Worm (Caenorhabditis elegans) whole organism, L1 larva: ENCODE measurements around the gene lec-3.

Experiments used
- C16A3.4 ChIP-seq: fragments of 150-350 bp; optimal IDR thresholded peaks from 2 replicates; lab custom pipeline; 2014; ENCODE audit warnings: missing biosample characterization, missing genetic modification characterization
- Y116A8C.19 ChIP-seq: sonication (generic microtip); optimal IDR thresholded peaks from 2 replicates; lab custom pipeline; 2016; ENCODE audit warnings: missing compliant biosample characterization, missing genetic modification characterization, borderline replicate concordance
- aha-1 ChIP-seq: fragments of 150-350 bp; optimal IDR thresholded peaks from 2 replicates; lab custom pipeline; 2014; ENCODE audit warnings: missing biosample characterization, missing genetic modification characterization
- alr-1 ChIP-seq: fragments of 200-800 bp; sonication (Bioruptor generic); optimal IDR thresholded peaks from 2 replicates; lab custom pipeline; 2018; ENCODE audit warnings: borderline replicate concordance, mild to moderate bottlenecking, missing genetic modification characterization, missing compliant biosample characterization
- aly-2 ChIP-seq: fragments of 150-350 bp; optimal IDR thresholded peaks from 2 replicates; lab custom pipeline; 2014; ENCODE audit warnings: missing biosample characterization, missing genetic modification characterization
- blmp-1 ChIP-seq: fragments of 150-350 bp; optimal IDR thresholded peaks from 2 replicates; lab custom pipeline; 2014; ENCODE audit warnings: missing biosample characterization, missing genetic modification characterization
- ceh-82 ChIP-seq, 3 experiments: fragments of 150-350 bp in 1 of 3; sonication (generic microtip) in 2 of 3; optimal IDR thresholded peaks; 2 replicates each; lab custom pipeline; 2014 to 2017; ENCODE audit warnings: missing biosample characterization in 3 of 3, missing genetic modification characterization in 3 of 3
- ceh-90 ChIP-seq: sonication (generic microtip); optimal IDR thresholded peaks from 2 replicates; lab custom pipeline; 2016; ENCODE audit warnings: missing genetic modification characterization, missing compliant biosample characterization
- ces-1 ChIP-seq: fragments of 150-350 bp; optimal IDR thresholded peaks from 2 replicates; lab custom pipeline; 2014; ENCODE audit warnings: missing biosample characterization, missing genetic modification reagents, missing genetic modification characterization
- efl-1 ChIP-seq, 4 experiments: fragments of 150-350 bp; optimal IDR thresholded peaks in 3 of 4; peaks in 1 of 4; 1 replicate in 1 of 4; 2 replicates in 3 of 4; lab custom pipeline; 2014; ENCODE audit warnings: missing biosample characterization in 2 of 4, missing genetic modification characterization in 2 of 4, missing genetic modification reagents in 2 of 4
- egl-13 ChIP-seq: sonication (generic microtip); optimal IDR thresholded peaks from 2 replicates; lab custom pipeline; 2016; ENCODE audit warnings: missing genotype, missing genetic modification reagents, missing genetic modification characterization, missing compliant biosample characterization
- elt-2 ChIP-seq: sonication (generic microtip); optimal IDR thresholded peaks from 2 replicates; lab custom pipeline; 2016; ENCODE audit warnings: missing genetic modification characterization, mild to moderate bottlenecking, inconsistent platforms, missing compliant biosample characterization, missing genetic modification reagents
- elt-3 ChIP-seq, 6 experiments: fragments of 150-350 bp in 1 of 6; sonication (generic microtip); optimal IDR thresholded peaks; 2 replicates each; lab custom pipeline; 2017 to 2018; ENCODE audit warnings: missing biosample characterization in 6 of 6, missing genetic modification characterization in 6 of 6, inconsistent platforms in 1 of 6
- ets-5 ChIP-seq: fragments of 200-800 bp; sonication (Bioruptor generic); IDR thresholded peaks from 2 replicates; pipeline ENCODE4 v1.3.6; 2022; ENCODE audit warnings: missing genetic modification characterization, missing compliant biosample characterization
- fkh-4 ChIP-seq: sonication (generic microtip); optimal IDR thresholded peaks from 2 replicates; lab custom pipeline; 2016; ENCODE audit warnings: missing compliant biosample characterization, missing genetic modification characterization, borderline replicate concordance
- grh-1 ChIP-seq: fragments of 200-800 bp; sonication (Bioruptor generic); IDR thresholded peaks from 2 replicates; pipeline ENCODE4 v1.3.6; 2022; ENCODE audit warnings: missing genetic modification reagents, missing genetic modification characterization, missing compliant biosample characterization
- hlh-17 ChIP-seq: fragments of 200-800 bp; sonication (Bioruptor generic); optimal IDR thresholded peaks from 2 replicates; lab custom pipeline; 2018; ENCODE audit warnings: missing genetic modification characterization, mild to moderate bottlenecking, missing compliant biosample characterization, moderate library complexity, borderline replicate concordance
- hlh-4 ChIP-seq: sonication (generic microtip); optimal IDR thresholded peaks from 2 replicates; lab custom pipeline; 2016; ENCODE audit warnings: mild to moderate bottlenecking, missing genetic modification characterization, missing compliant biosample characterization
- irx-1 ChIP-seq: sonication (generic microtip); optimal IDR thresholded peaks from 2 replicates; lab custom pipeline; 2016; ENCODE audit warnings: missing genetic modification characterization, missing compliant biosample characterization
- lin-13 ChIP-seq: fragments of 150-350 bp; optimal IDR thresholded peaks from 2 replicates; lab custom pipeline; 2014; ENCODE audit warnings: missing biosample characterization, missing genetic modification reagents, missing genetic modification characterization
- lin-14 ChIP-seq: fragments of 200-800 bp; sonication (Bioruptor generic); optimal IDR thresholded peaks from 2 replicates; lab custom pipeline; 2018; ENCODE audit warnings: mild to moderate bottlenecking, missing genetic modification characterization, moderate library complexity, missing compliant biosample characterization
- lin-15B ChIP-seq: fragments of 150-350 bp; sonication (generic microtip); optimal IDR thresholded peaks from 3 replicates; lab custom pipeline; 2014; ENCODE audit warnings: missing biosample characterization, missing genetic modification characterization
- lir-3 ChIP-seq: sonication (generic microtip); optimal IDR thresholded peaks from 2 replicates; lab custom pipeline; 2016; ENCODE audit warnings: mild to moderate bottlenecking, missing genetic modification characterization, moderate library complexity, missing compliant biosample characterization; ENCODE audit not compliant: poor library complexity
- lsy-2 ChIP-seq, 2 experiments: fragments of 150-350 bp; optimal IDR thresholded peaks; 2 replicates each; lab custom pipeline; 2014; ENCODE audit warnings: missing biosample characterization in 2 of 2, missing genetic modification characterization in 2 of 2
- mdl-1 ChIP-seq, 2 experiments: fragments of 150-350 bp; optimal IDR thresholded peaks; 2 replicates each; lab custom pipeline; 2014 to 2017; ENCODE audit warnings: missing biosample characterization in 2 of 2, missing genetic modification characterization in 2 of 2, inconsistent platforms in 1 of 2
- nhr-12 ChIP-seq: sonication (generic microtip); optimal IDR thresholded peaks from 2 replicates; lab custom pipeline; 2017; ENCODE audit warnings: missing biosample characterization, missing genetic modification characterization
- nhr-20 ChIP-seq: sonication (generic microtip); optimal IDR thresholded peaks from 2 replicates; lab custom pipeline; 2016; ENCODE audit warnings: mild to moderate bottlenecking, missing genetic modification characterization, missing compliant biosample characterization
- nhr-237 ChIP-seq: fragments of 150-350 bp; optimal IDR thresholded peaks from 2 replicates; lab custom pipeline; 2014; ENCODE audit warnings: missing biosample characterization, missing genetic modification characterization
- nhr-28 ChIP-seq: fragments of 150-350 bp; optimal IDR thresholded peaks from 2 replicates; lab custom pipeline; 2014; ENCODE audit warnings: missing biosample characterization, missing genetic modification characterization
- nhr-47 ChIP-seq: sonication (generic microtip); optimal IDR thresholded peaks from 2 replicates; lab custom pipeline; 2016; ENCODE audit warnings: mild to moderate bottlenecking, missing genetic modification characterization, moderate library complexity, missing compliant biosample characterization
- nhr-71 ChIP-seq: sonication (generic microtip); optimal IDR thresholded peaks from 2 replicates; lab custom pipeline; 2016; ENCODE audit warnings: mild to moderate bottlenecking, missing genetic modification characterization, moderate library complexity, missing compliant biosample characterization
- nhr-85 ChIP-seq: sonication (generic microtip); peaks from one replicate; lab custom pipeline; 2016; ENCODE audit warnings: missing genetic modification characterization, inconsistent platforms, missing compliant biosample characterization
- pax-3 ChIP-seq: fragments of 200-800 bp; sonication (Bioruptor generic); optimal IDR thresholded peaks from 2 replicates; lab custom pipeline; 2018; ENCODE audit warnings: mild to moderate bottlenecking, missing genetic modification characterization, moderate library complexity, missing compliant biosample characterization
- pqm-1 ChIP-seq: sonication (generic microtip); optimal IDR thresholded peaks from 3 replicates; lab custom pipeline; 2017; ENCODE audit warnings: missing biosample characterization, missing genetic modification characterization
- rnt-1 ChIP-seq: sonication (generic microtip); optimal IDR thresholded peaks from 2 replicates; lab custom pipeline; 2016; ENCODE audit warnings: mild to moderate bottlenecking, missing genetic modification characterization, moderate library complexity, missing compliant biosample characterization
- skn-1 ChIP-seq: fragments of 150-350 bp; optimal IDR thresholded peaks from 2 replicates; lab custom pipeline; 2014; ENCODE audit warnings: missing biosample characterization, missing genetic modification characterization
- snu-23 ChIP-seq: sonication (generic microtip); optimal IDR thresholded peaks from 2 replicates; lab custom pipeline; 2016; ENCODE audit warnings: missing genetic modification characterization, missing compliant biosample characterization
- sup-37 ChIP-seq: fragments of 200-800 bp; sonication (Bioruptor generic); optimal IDR thresholded peaks from 2 replicates; lab custom pipeline; 2018; ENCODE audit warnings: mild to moderate bottlenecking, missing genetic modification characterization, missing compliant biosample characterization
- tbx-2 ChIP-seq: sonication (generic microtip); optimal IDR thresholded peaks from 2 replicates; lab custom pipeline; 2016; ENCODE audit warnings: missing genetic modification characterization, missing compliant biosample characterization
- unc-130 ChIP-seq: fragments of 150-350 bp; optimal IDR thresholded peaks from 2 replicates; lab custom pipeline; 2017; ENCODE audit warnings: missing biosample characterization, missing genetic modification characterization, inconsistent platforms
- unc-62 ChIP-seq: fragments of 150-350 bp; optimal IDR thresholded peaks from 2 replicates; lab custom pipeline; 2014; ENCODE audit warnings: missing biosample characterization, missing genetic modification reagents, missing genetic modification characterization
- zip-4 ChIP-seq: fragments of 200-800 bp; sonication (Bioruptor generic); optimal IDR thresholded peaks from 2 replicates; lab custom pipeline; 2018; ENCODE audit warnings: mild to moderate bottlenecking, missing genetic modification characterization, moderate library complexity, missing compliant biosample characterization
- ztf-11 ChIP-seq, 2 experiments: sonication (generic microtip); optimal IDR thresholded peaks; 2 replicates each; lab custom pipeline; 2016 to 2017; ENCODE audit warnings: missing genetic modification characterization in 2 of 2, missing biosample characterization in 1 of 2, missing compliant biosample characterization in 1 of 2

The lec-3 gene

ce11 chrII:10010914-10011313 is 20.0 kb downstream of the lec-3 start (continued):
- TF ChIP-seq alr-1 (no peak), hlh-4 (tag; lab: Kevin White, UChicago) (no peak), unc-62 (no peak), rnt-1 (no peak), lin-13 (GFP tag; lab: Kevin White, UChicago) (no peak), sup-37 (GFP tag; lab: Kevin White, UChicago) (no peak), Y116A8C.19 (tag; lab: Kevin White, UChicago) (no peak), ceh-90 (no peak), mdl-1 (tag; optimal IDR thresholded peaks at IDR 0.05; lab: Kevin White, UChicago) (no peak), elt-2 (no peak), nhr-237 (tag; lab: Kevin White, UChicago) (no peak), snu-23 (GFP tag; lab: Kevin White, UChicago) (peak; percentile 23), nhr-20 (peak; percentile 10), tbx-2 (tag; lab: Kevin White, UChicago) (no peak), nhr-28 (no peak), lir-3 (tag; lab: Kevin White, UChicago) (no peak), irx-1 (tag; lab: Kevin White, UChicago) (no peak), unc-130 (no peak), egl-13 (tag; lab: Kevin White, UChicago) (no peak), pqm-1 (tag; lab: Kevin White, UChicago) (no peak), hlh-17 (no peak), blmp-1 (tag; lab: Kevin White, UChicago) (peak; percentile 84), C16A3.4 (peak; percentile 6), efl-1 (optimal IDR thresholded peaks at IDR 0.05; lab: Kevin White, UChicago) (no peak), efl-1 (GFP tag; optimal IDR thresholded peaks at IDR 0.05 in 1 of 2; lab: Kevin White, UChicago) (no peak), lin-14 (GFP tag; lab: Kevin White, UChicago) (peak; percentile 77), nhr-47 (tag; lab: Kevin White, UChicago) (no peak)

- no peak for TF ChIP-seq efl-1 (optimal IDR thresholded peaks at IDR 0.05; lab: Kevin White, UChicago)
- peak in 1 of 2 experiments; percentile 81 for TF ChIP-seq efl-1 (GFP tag; optimal IDR thresholded peaks at IDR 0.05 in 1 of 2; lab: Kevin White, UChicago)
- TF ChIP-seq lsy-2 (tag; optimal IDR thresholded peaks at IDR 0.05; lab: Kevin White, UChicago): no peak
- TF ChIP-seq ztf-11 (tag; optimal IDR thresholded peaks at IDR 0.05; lab: Kevin White, UChicago): no peak
- no peak for TF ChIP-seq aly-2 (tag; lab: Kevin White, UChicago)
- TF ChIP-seq lin-14 (GFP tag; lab: Kevin White, UChicago): peak; percentile 39
- peak; percentile 26 for TF ChIP-seq nhr-20
- peak; percentile 3 for TF ChIP-seq nhr-85 (tag; lab: Kevin White, UChicago)
- TF ChIP-seq lin-15B: no peak
- TF ChIP-seq nhr-12 (tag; lab: Kevin White, UChicago): no peak
- no peak for TF ChIP-seq lin-13 (GFP tag; lab: Kevin White, UChicago)
- no peak for TF ChIP-seq hlh-17
- TF ChIP-seq hlh-4 (tag; lab: Kevin White, UChicago): no peak
- TF ChIP-seq pax-3 (tag; lab: Kevin White, UChicago): no peak
- TF ChIP-seq nhr-71 (tag; lab: Kevin White, UChicago): no peak
- no peak for TF ChIP-seq skn-1 (tag; lab: Kevin White, UChicago)
- no peak for TF ChIP-seq egl-13 (tag; lab: Kevin White, UChicago)
- TF ChIP-seq ces-1 (GFP tag; lab: Kevin White, UChicago): no peak
- TF ChIP-seq irx-1 (tag; lab: Kevin White, UChicago): no peak
- TF ChIP-seq zip-4 (GFP tag; lab: Kevin White, UChicago): no peak
- TF ChIP-seq fkh-4 (tag; lab: Kevin White, UChicago): no peak
- TF ChIP-seq grh-1: no peak
- no peak for TF ChIP-seq ceh-82 (tag; optimal IDR thresholded peaks at IDR 0.05; lab: Kevin White, UChicago)
- TF ChIP-seq ets-5 (GFP tag; lab: Robert Waterston, UW): no peak
- no peak for TF ChIP-seq C16A3.4
- peak; percentile 52 for TF ChIP-seq blmp-1 (tag; lab: Kevin White, UChicago)
- TF ChIP-seq snu-23 (GFP tag; lab: Kevin White, UChicago): peak; percentile 4
- peak in 1 of 6 experiments; percentile 44 for TF ChIP-seq elt-3 (tag; optimal IDR thresholded peaks at IDR 0.05; lab: Kevin White, UChicago)
- TF ChIP-seq aha-1 (tag; lab: Kevin White, UChicago): no peak
- TF ChIP-seq, all 84 proteins: peak for 7
Measured at ce11 chrII:10011733-10012132, 20.8 kb downstream of the lec-3 start.
